Worm (Caenorhabditis elegans): ENCODE data around the gene Y37H2A.11.

The Y37H2A.11 gene

ce11 chrV:18189181-18189580 is 47.9 kb downstream of the Y37H2A.11 start, which contains the start of gene clec-246:
clec-246 (plus strand) TSS chrV:18189481.
- TF ChIP-seq pha-4 (tag; optimal IDR thresholded peaks at IDR 0.05) (no peak), lsy-2 (tag; optimal IDR thresholded peaks at IDR 0.05) (no peak), blmp-1 (tag; optimal IDR thresholded peaks at IDR 0.05) (no peak), hlh-1 (tag; optimal IDR thresholded peaks at IDR 0.05) (no peak), ceh-83 (GFP tag; optimal IDR thresholded peaks at IDR 0.05) (no peak), drap-1 (GFP tag; optimal IDR thresholded peaks at IDR 0.05) (no peak), tbx-8 (GFP tag; optimal IDR thresholded peaks at IDR 0.05) (no peak), unc-39 (tag; optimal IDR thresholded peaks at IDR 0.05) (no peak), nhr-76 (tag; optimal IDR thresholded peaks at IDR 0.05) (no peak), elt-1 (tag; optimal IDR thresholded peaks at IDR 0.05; ENCODE audit: borderline replicate concordance, insufficient read depth) (no peak), unc-62 (GFP tag; optimal IDR thresholded peaks at IDR 0.05) (no peak), lin-32 (GFP tag; optimal IDR thresholded peaks at IDR 0.05) (no peak)

- TF ChIP-seq flh-1 (GFP tag; optimal IDR thresholded peaks at IDR 0.05) (no peak), nhr-28 (tag; optimal IDR thresholded peaks at IDR 0.05) (no peak), ham-2 (GFP tag; optimal IDR thresholded peaks at IDR 0.05) (no peak), lsy-2 (tag; optimal IDR thresholded peaks at IDR 0.05) (no peak), drap-1 (GFP tag; optimal IDR thresholded peaks at IDR 0.05) (no peak), M03D4.4 (tag; optimal IDR thresholded peaks at IDR 0.05) (no peak), snpc-4 (tag; optimal IDR thresholded peaks at IDR 0.05) (no peak), elt-3 (tag; optimal IDR thresholded peaks at IDR 0.05) (no peak), unc-120 (tag; optimal IDR thresholded peaks at IDR 0.05; ENCODE audit: poor library complexity, severe bottlenecking) (no peak), bed-3 (GFP tag; optimal IDR thresholded peaks at IDR 0.05) (no peak), ceh-83 (GFP tag; optimal IDR thresholded peaks at IDR 0.05) (no peak), tbx-8 (GFP tag; optimal IDR thresholded peaks at IDR 0.05) (no peak), ces-1 (GFP tag; optimal IDR thresholded peaks at IDR 0.05) (no peak), nhr-237 (tag; optimal IDR thresholded peaks at IDR 0.05) (no peak), blmp-1 (tag; optimal IDR thresholded peaks at IDR 0.05) (no peak), unc-62 (GFP tag; optimal IDR thresholded peaks at IDR 0.05) (no peak), zip-8 (tag; optimal IDR thresholded peaks at IDR 0.05) (no peak), nhr-76 (tag; optimal IDR thresholded peaks at IDR 0.05) (no peak)
Measured at ce11 chrV:18191128-18191527, 49.9 kb downstream of the Y37H2A.11 start, which contains the start of gene clec-42. clec-42 (plus strand) TSS chrV:18191412.
